Fruit fly (Drosophila melanogaster): Measurements from ENCODE around the gene CG6834.

CG6834 gene

DNA sequence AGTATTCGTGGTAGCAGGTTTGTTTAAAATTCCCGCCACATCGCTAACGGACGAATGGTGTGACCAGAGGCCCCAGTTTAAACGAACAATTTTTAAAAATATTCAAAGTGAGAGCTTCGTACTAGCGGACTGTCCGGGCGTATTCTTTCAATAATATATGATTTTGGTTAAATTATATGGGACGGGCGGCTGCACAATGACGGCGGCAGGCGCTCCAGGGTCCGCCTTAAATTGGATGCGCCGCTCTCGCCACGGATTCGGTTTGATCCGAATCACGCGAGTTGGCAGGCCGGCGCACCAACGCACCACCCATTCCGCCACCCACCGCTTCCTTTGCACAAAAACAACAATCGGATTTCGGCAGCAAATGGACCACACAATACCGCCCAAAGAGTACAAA is 47.4 kb upstream of the CG6834 start, which contains the start of gene CG14721 (continued):
- peak; percentile 31 for TF ChIP-seq YL-1 (GFP tag; optimal IDR thresholded peaks at IDR 0.05)
- peak; percentile 37; the same call in 1 of the 3 replicates for TF ChIP-seq HLH4C (GFP tag; IDR thresholded peaks at IDR 0.05; ENCODE audit: partially characterized antibody)
- no peak; the same call in 1 of the 2 replicates for TF ChIP-seq ato (GFP tag; IDR thresholded peaks at IDR 0.05; ENCODE audit: partially characterized antibody)
- peak; percentile 37 for TF ChIP-seq stwl (tag; optimal IDR thresholded peaks at IDR 0.05)
- peak; percentile 95 for TF ChIP-seq CG17186 (GFP tag; optimal IDR thresholded peaks at IDR 0.05)
- no peak for TF ChIP-seq ab (GFP tag; optimal IDR thresholded peaks at IDR 0.05)
- TF ChIP-seq CG16813 (GFP tag; IDR thresholded peaks at IDR 0.05; ENCODE audit: partially characterized antibody), result peak; percentile 37; the same call in 1 of the 3 replicates
- TF ChIP-seq shn (GFP tag; optimal IDR thresholded peaks at IDR 0.05), result peak; percentile 11
- TF ChIP-seq chn (GFP tag; optimal IDR thresholded peaks at IDR 0.05), result peak; percentile 92
- TF ChIP-seq CG11695 (GFP tag; IDR thresholded peaks at IDR 0.05), result 0 out of 3 replicates have a peak, but pooled peaks have one; percentile 32
- TF ChIP-seq aop (GFP tag; IDR thresholded peaks at IDR 0.05), result no peak
- no peak for TF ChIP-seq CG4820 (GFP tag; optimal IDR thresholded peaks at IDR 0.05)
- peak; percentile 68 for TF ChIP-seq CG2116 (GFP tag; optimal IDR thresholded peaks at IDR 0.05)
- peak; percentile 45 for TF ChIP-seq MESR4 (GFP tag; optimal IDR thresholded peaks at IDR 0.05)
- TF ChIP-seq eve (GFP tag; optimal IDR thresholded peaks at IDR 0.05), result no peak
- peak; percentile 22 for TF ChIP-seq CG7928 (GFP tag; optimal IDR thresholded peaks at IDR 0.05)
- TF ChIP-seq bcd (GFP tag; optimal IDR thresholded peaks at IDR 0.05), result no peak
- peak; percentile 49; the same call in 1 of the 2 replicates for TF ChIP-seq unc-4 (GFP tag; IDR thresholded peaks at IDR 0.05; ENCODE audit: partially characterized antibody)
- no peak for TF ChIP-seq Ada2b (GFP tag; IDR thresholded peaks at IDR 0.05)
- TF ChIP-seq inv (GFP tag; IDR thresholded peaks at IDR 0.05; ENCODE audit: partially characterized antibody), result peak; percentile 23; the same call in 1 of the 2 replicates
- TF ChIP-seq Ptx1 (GFP tag; IDR thresholded peaks at IDR 0.05), result 0 out of 2 replicates have a peak, but pooled peaks have one; percentile 17
- TF ChIP-seq Rfx (GFP tag; IDR thresholded peaks at IDR 0.05), result no peak; the same call in 1 of the 2 replicates
- peak; percentile 50 for TF ChIP-seq phol (tag; optimal IDR thresholded peaks at IDR 0.05)
- TF ChIP-seq CG6272 (GFP tag; IDR thresholded peaks at IDR 0.05), result peak; percentile 38
- TF ChIP-seq prd (optimal IDR thresholded peaks at IDR 0.05), result no peak
- TF ChIP-seq prd (GFP tag; IDR thresholded peaks at IDR 0.05), result peak; percentile 38; the same call in 1 of the 3 replicates
- TF ChIP-seq Vsx1 (GFP tag; optimal IDR thresholded peaks at IDR 0.05), result no peak
- TF ChIP-seq rib (GFP tag; IDR thresholded peaks at IDR 0.05), result no peak
- TF ChIP-seq CG15073 (GFP tag; optimal IDR thresholded peaks at IDR 0.05), result no peak
- peak; percentile 33 for TF ChIP-seq pum (GFP tag; optimal IDR thresholded peaks at IDR 0.05)
- TF ChIP-seq nmo (GFP tag; optimal IDR thresholded peaks at IDR 0.05), result peak; percentile 54
- TF ChIP-seq CG12769 (tag; optimal IDR thresholded peaks at IDR 0.05), result no peak
- no peak for TF ChIP-seq CG7963 (GFP tag; IDR thresholded peaks at IDR 0.05; ENCODE audit: partially characterized antibody)
- no peak for TF ChIP-seq CG1024 (GFP tag; IDR thresholded peaks at IDR 0.05)
- TF ChIP-seq Asciz (GFP tag; optimal IDR thresholded peaks at IDR 0.05), result no peak
- TF ChIP-seq Xrp1 (GFP tag; IDR thresholded peaks at IDR 0.05), result peak; percentile 22; the same call in 1 of the 2 replicates
- TF ChIP-seq CG17829 (tag; optimal IDR thresholded peaks at IDR 0.05), result no peak
- TF ChIP-seq CG6175 (GFP tag; IDR thresholded peaks at IDR 0.05), result no peak
- no peak for TF ChIP-seq CG2202 (tag; optimal IDR thresholded peaks at IDR 0.05)
- no peak for TF ChIP-seq CG42726 (GFP tag; IDR thresholded peaks at IDR 0.05; ENCODE audit: partially characterized antibody)
- TF ChIP-seq klu (GFP tag; IDR thresholded peaks at IDR 0.05), result no peak
- peak; percentile 41 for TF ChIP-seq CG12659 (GFP tag; optimal IDR thresholded peaks at IDR 0.05)
- no peak for TF ChIP-seq CG43689 (GFP tag; IDR thresholded peaks at IDR 0.05)
- peak; percentile 62 for TF ChIP-seq ewg (GFP tag; optimal IDR thresholded peaks at IDR 0.05)
- peak; percentile 28 for TF ChIP-seq CG1647 (GFP tag; optimal IDR thresholded peaks at IDR 0.05)
- TF ChIP-seq sr (GFP tag; IDR thresholded peaks at IDR 0.05), result no peak
- peak; percentile 30; the same call in 1 of the 2 replicates for TF ChIP-seq crol (GFP tag; IDR thresholded peaks at IDR 0.05)
- TF ChIP-seq CG1603 (tag; optimal IDR thresholded peaks at IDR 0.05), result peak; percentile 65
- peak; percentile 10 for TF ChIP-seq tin (GFP tag; optimal IDR thresholded peaks at IDR 0.05)
- peak; percentile 42 for TF ChIP-seq Antp (GFP tag; optimal IDR thresholded peaks at IDR 0.05)
